Worm (Caenorhabditis elegans) whole organism, L3 larva: ENCODE measurements around the gene W08E12.9.

Experiments used
- aly-2 ChIP-seq: fragments of 150-350 bp; optimal IDR thresholded peaks from 2 replicates; lab custom pipeline; 2014; ENCODE audit warnings: missing biosample characterization, missing genetic modification characterization
- ceh-16 ChIP-seq: sonication (generic microtip); optimal IDR thresholded peaks from 2 replicates; lab custom pipeline; 2017; ENCODE audit warnings: missing biosample characterization, missing genetic modification characterization
- egl-27 ChIP-seq: sonication (generic microtip); optimal IDR thresholded peaks from 4 replicates; lab custom pipeline; 2017; ENCODE audit warnings: missing biosample characterization, missing genetic modification reagents, missing genetic modification characterization
- eor-1 ChIP-seq, 2 experiments: fragments of 150-350 bp; optimal IDR thresholded peaks; 2 replicates each; lab custom pipeline; 2014 to 2018; ENCODE audit warnings: missing biosample characterization in 2 of 2, missing genetic modification characterization in 2 of 2
- fos-1 ChIP-seq: fragments of 150-350 bp; optimal IDR thresholded peaks from 2 replicates; lab custom pipeline; 2014; ENCODE audit warnings: missing biosample characterization, missing genetic modification characterization
- jun-1 ChIP-seq: fragments of 150-350 bp; optimal IDR thresholded peaks from 2 replicates; lab custom pipeline; 2014; ENCODE audit warnings: missing biosample characterization, missing genetic modification reagents, missing genetic modification characterization
- lin-15B ChIP-seq: fragments of 150-350 bp; optimal IDR thresholded peaks from 2 replicates; lab custom pipeline; 2014; ENCODE audit warnings: missing biosample characterization, missing genetic modification characterization
- nhr-237 ChIP-seq: fragments of 150-350 bp; optimal IDR thresholded peaks from 2 replicates; lab custom pipeline; 2014; ENCODE audit warnings: missing biosample characterization, missing genetic modification characterization
- nhr-67 ChIP-seq: fragments of 150-350 bp; optimal IDR thresholded peaks from 2 replicates; lab custom pipeline; 2014; ENCODE audit warnings: missing biosample characterization, missing genetic modification characterization
- nhr-77 ChIP-seq: fragments of 150-350 bp; optimal IDR thresholded peaks from 2 replicates; lab custom pipeline; 2014; ENCODE audit warnings: missing biosample characterization, missing genetic modification characterization
- pha-4 ChIP-seq: fragments of 150-350 bp; optimal IDR thresholded peaks from 2 replicates; lab custom pipeline; 2014; ENCODE audit warnings: missing biosample characterization, missing genetic modification reagents, missing genetic modification characterization
- skn-1 ChIP-seq: fragments of 150-350 bp; optimal IDR thresholded peaks from 2 replicates; lab custom pipeline; 2014; ENCODE audit warnings: missing biosample characterization, missing genetic modification characterization
- tbx-2 ChIP-seq: sonication (generic microtip); optimal IDR thresholded peaks from 2 replicates; lab custom pipeline; 2016; ENCODE audit warnings: mild to moderate bottlenecking, missing genetic modification characterization, missing compliant biosample characterization
- unc-62 ChIP-seq: fragments of 150-350 bp; sonication (generic microtip); optimal IDR thresholded peaks from 4 replicates; lab custom pipeline; 2014; ENCODE audit warnings: missing biosample characterization, missing genetic modification reagents, missing genetic modification characterization

- TF ChIP-seq aly-2 (tag; lab: Kevin White, UChicago) (no peak), lin-15B (tag; lab: Kevin White, UChicago) (no peak), tbx-2 (tag; lab: Kevin White, UChicago) (no peak), egl-27 (tag; lab: Kevin White, UChicago) (no peak), skn-1 (tag; lab: Kevin White, UChicago) (no peak), eor-1 (tag; optimal IDR thresholded peaks at IDR 0.05; lab: Kevin White, UChicago) (no peak), pha-4 (tag; lab: Kevin White, UChicago) (no peak), nhr-237 (tag; lab: Kevin White, UChicago) (no peak), fos-1 (tag; lab: Kevin White, UChicago) (no peak), unc-62 (GFP tag; lab: Kevin White, UChicago) (no peak), nhr-77 (tag; lab: Kevin White, UChicago) (no peak), nhr-67 (tag; lab: Kevin White, UChicago) (no peak), jun-1 (tag; lab: Kevin White, UChicago) (no peak), ceh-16 (tag; lab: Kevin White, UChicago) (no peak)
Measured at ce11 chrIV:3291977-3292561, 15.3 kb downstream of the W08E12.9 start, which contains the start of gene W08E12.8.
